Fruit fly (Drosophila melanogaster) whole organism, adult: Measurements from ENCODE around the gene Ac76E.

ENCODE experiments used
- CG12768 ChIP-seq: fragments of 200-800 bp; sonication (Bioruptor generic); optimal IDR thresholded peaks from 2 replicates; lab custom pipeline; 2017; ENCODE audit warnings: missing biosample characterization, missing genetic modification characterization, mild to moderate bottlenecking, moderate library complexity, missing genetic modification reagents
- CG14711 ChIP-seq: fragments of 200-800 bp; sonication (Bioruptor generic); optimal IDR thresholded peaks from 2 replicates; lab custom pipeline; 2018; ENCODE audit warnings: missing biosample characterization, mild to moderate bottlenecking, missing genetic modification characterization, moderate library complexity
- CG1620 ChIP-seq: fragments of 200-800 bp; sonication (Bioruptor generic); optimal IDR thresholded peaks from 2 replicates; lab custom pipeline; 2016; ENCODE audit warnings: missing biosample characterization, missing genetic modification characterization
- CG33017 ChIP-seq: fragments of 200-800 bp; sonication (Bioruptor generic); optimal IDR thresholded peaks from 2 replicates; lab custom pipeline; 2018; ENCODE audit warnings: missing biosample characterization, mild to moderate bottlenecking, missing genetic modification characterization, moderate library complexity
- CG7045 ChIP-seq: fragments of 200-800 bp; sonication (Bioruptor generic); optimal IDR thresholded peaks from 2 replicates; lab custom pipeline; 2017; ENCODE audit warnings: missing biosample characterization, mild to moderate bottlenecking, missing genetic modification characterization
- Clk ChIP-seq: fragments of 200-800 bp; sonication (Bioruptor generic); optimal IDR thresholded peaks from 2 replicates; lab custom pipeline; 2017; ENCODE audit warnings: missing biosample characterization, missing genetic modification characterization
- Mnt ChIP-seq: fragments of 200-800 bp; sonication (Bioruptor generic); optimal IDR thresholded peaks from 2 replicates; lab custom pipeline; 2016; ENCODE audit warnings: missing biosample characterization, mild to moderate bottlenecking, missing genetic modification characterization
- toe ChIP-seq: fragments of 200-800 bp; sonication (Bioruptor generic); optimal IDR thresholded peaks from 2 replicates; lab custom pipeline; 2016; ENCODE audit warnings: missing biosample characterization, missing genetic modification characterization

DNA sequence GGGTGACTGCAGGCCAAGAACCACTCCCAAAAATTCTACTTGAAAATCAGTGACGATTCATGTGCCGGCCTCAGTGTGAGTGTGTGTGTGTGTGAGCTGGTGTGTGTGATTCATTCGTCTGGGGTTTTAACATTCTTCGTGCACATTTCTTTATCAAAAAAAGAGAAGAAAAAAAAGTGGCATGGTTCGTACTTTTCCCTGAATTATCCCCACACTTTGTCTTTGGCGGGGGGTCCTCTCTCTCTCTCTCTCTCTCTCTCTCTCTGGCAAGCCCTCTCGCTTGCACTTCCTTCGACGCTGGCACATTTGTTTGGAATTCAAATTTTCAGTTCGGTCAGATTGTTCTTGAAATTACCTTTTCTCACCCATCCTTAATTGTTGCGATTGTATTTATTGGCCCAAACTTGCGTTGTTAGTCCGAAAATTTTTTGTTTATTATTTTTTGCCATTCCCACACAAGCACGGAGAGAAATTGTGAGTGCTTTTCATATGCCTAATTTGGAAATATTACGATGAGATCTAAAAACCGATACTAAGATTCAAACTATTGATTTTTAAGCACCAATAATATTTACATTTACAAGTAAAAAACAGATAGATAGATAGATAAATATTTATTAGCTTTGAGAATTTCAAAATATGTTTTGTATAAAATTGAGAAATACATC is 9.9 kb upstream of the Ac76E start:
- no peak for TF ChIP-seq Clk
- TF ChIP-seq CG7045 (GFP tag; lab: Kevin White, UChicago): no peak
- TF ChIP-seq CG1620: no peak
- TF ChIP-seq Mnt: no peak
- TF ChIP-seq CG12768 (GFP tag; lab: Kevin White, UChicago): no peak
- TF ChIP-seq CG14711 (tag; lab: Kevin White, UChicago): peak; percentile 23
- TF ChIP-seq CG33017: no peak
- no peak for TF ChIP-seq toe (GFP tag; lab: Kevin White, UChicago)
